Worm (Caenorhabditis elegans) whole organism, L2 larva: ENCODE measurements around the gene K02F3.12.

Experiments used
- C34F6.9 ChIP-seq: fragments of 150-350 bp; optimal IDR thresholded peaks from 2 replicates; lab custom pipeline; 2014; ENCODE audit warnings: missing biosample characterization, missing genetic modification characterization
- F13H6.1 ChIP-seq: sonication (generic microtip); optimal IDR thresholded peaks from 2 replicates; lab custom pipeline; 2016; ENCODE audit warnings: missing genetic modification characterization, missing compliant biosample characterization
- Y55F3AM.14 ChIP-seq: fragments of 200-800 bp; sonication (Bioruptor generic); optimal IDR thresholded peaks from 2 replicates; lab custom pipeline; 2018; ENCODE audit warnings: mild to moderate bottlenecking, missing genetic modification characterization, missing compliant biosample characterization
- ZK546.5 ChIP-seq: sonication (generic microtip); optimal IDR thresholded peaks from 2 replicates; lab custom pipeline; 2017; ENCODE audit warnings: missing biosample characterization, missing genetic modification characterization
- alr-1 ChIP-seq: fragments of 150-350 bp; optimal IDR thresholded peaks from 2 replicates; lab custom pipeline; 2014; ENCODE audit warnings: missing biosample characterization, missing genetic modification characterization
- aly-2 ChIP-seq: fragments of 150-350 bp; optimal IDR thresholded peaks from 2 replicates; lab custom pipeline; 2014; ENCODE audit warnings: missing biosample characterization, missing genetic modification characterization
- ama-1 ChIP-seq: fragments of 150-350 bp; optimal IDR thresholded peaks from 2 replicates; lab custom pipeline; 2018; ENCODE audit warnings: inconsistent platforms
- blmp-1 ChIP-seq: sonication (generic microtip); optimal IDR thresholded peaks from 2 replicates; lab custom pipeline; 2017; ENCODE audit warnings: missing genetic modification characterization, mild to moderate bottlenecking, missing compliant biosample characterization, antibody characterized with exemption, moderate library complexity; ENCODE audit not compliant: insufficient read depth
- ceh-16 ChIP-seq: fragments of 150-350 bp; optimal IDR thresholded peaks from 2 replicates; lab custom pipeline; 2014; ENCODE audit warnings: missing biosample characterization, missing genetic modification characterization
- ceh-82 ChIP-seq: fragments of 150-350 bp; optimal IDR thresholded peaks from 2 replicates; lab custom pipeline; 2014; ENCODE audit warnings: missing biosample characterization, missing genetic modification characterization
- crh-2 ChIP-seq: sonication (generic microtip); optimal IDR thresholded peaks from 2 replicates; lab custom pipeline; 2017; ENCODE audit warnings: missing biosample characterization, missing genetic modification characterization
- egl-27 ChIP-seq: sonication (generic microtip); optimal IDR thresholded peaks from 3 replicates; lab custom pipeline; 2017; ENCODE audit warnings: missing biosample characterization, missing genetic modification reagents, missing genetic modification characterization
- elt-1 ChIP-seq: fragments of 150-350 bp; optimal IDR thresholded peaks from 2 replicates; lab custom pipeline; 2014; ENCODE audit warnings: missing biosample characterization, missing genetic modification characterization
- fos-1 ChIP-seq: fragments of 150-350 bp; optimal IDR thresholded peaks from 2 replicates; lab custom pipeline; 2014; ENCODE audit warnings: missing biosample characterization, missing genetic modification characterization
- gmeb-1 ChIP-seq: fragments of 150-350 bp; optimal IDR thresholded peaks from 2 replicates; lab custom pipeline; 2014; ENCODE audit warnings: missing biosample characterization, missing genetic modification characterization
- lin-11 ChIP-seq: fragments of 150-350 bp; sonication (generic microtip); optimal IDR thresholded peaks from 2 replicates; lab custom pipeline; 2014; ENCODE audit warnings: missing biosample characterization, missing genetic modification characterization, inconsistent platforms, mixed read lengths
- lin-13 ChIP-seq: fragments of 150-350 bp; optimal IDR thresholded peaks from 2 replicates; lab custom pipeline; 2014; ENCODE audit warnings: missing biosample characterization, missing genetic modification reagents, missing genetic modification characterization
- lin-39 ChIP-seq: fragments of 150-350 bp; optimal IDR thresholded peaks from 2 replicates; lab custom pipeline; 2014; ENCODE audit warnings: missing biosample characterization, missing genetic modification reagents, missing genetic modification characterization
- lsy-2 ChIP-seq, 2 experiments: fragments of 150-350 bp in 1 of 2; sonication (generic microtip) in 1 of 2; optimal IDR thresholded peaks; 2 replicates each; lab custom pipeline; 2014 to 2017; ENCODE audit warnings: missing biosample characterization in 2 of 2, missing genetic modification characterization in 2 of 2
- mab-5 ChIP-seq: fragments of 150-350 bp; optimal IDR thresholded peaks from 2 replicates; lab custom pipeline; 2014; ENCODE audit warnings: missing biosample characterization, missing genetic modification characterization
- mbf-1 ChIP-seq: sonication (generic microtip); optimal IDR thresholded peaks from 2 replicates; lab custom pipeline; 2017; ENCODE audit warnings: missing biosample characterization, missing genetic modification characterization
- mdl-1 ChIP-seq, 2 experiments: fragments of 150-350 bp in 1 of 2; sonication (generic microtip) in 1 of 2; optimal IDR thresholded peaks; 2 replicates each; lab custom pipeline; 2017; ENCODE audit warnings: missing biosample characterization in 2 of 2, missing genetic modification characterization in 2 of 2
- nhr-10 ChIP-seq: sonication (generic microtip); optimal IDR thresholded peaks from 2 replicates; lab custom pipeline; 2017; ENCODE audit warnings: missing biosample characterization, missing genetic modification characterization
- nhr-11 ChIP-seq: fragments of 150-350 bp; optimal IDR thresholded peaks from 2 replicates; lab custom pipeline; 2014; ENCODE audit warnings: missing biosample characterization, missing genetic modification characterization
- nhr-129 ChIP-seq: fragments of 150-350 bp; optimal IDR thresholded peaks from 2 replicates; lab custom pipeline; 2014; ENCODE audit warnings: missing biosample characterization, missing genetic modification characterization
- nhr-21 ChIP-seq: fragments of 150-350 bp; optimal IDR thresholded peaks from 2 replicates; lab custom pipeline; 2014; ENCODE audit warnings: missing biosample characterization, missing genetic modification characterization
- nhr-23 ChIP-seq: fragments of 150-350 bp; optimal IDR thresholded peaks from 2 replicates; lab custom pipeline; 2014; ENCODE audit warnings: missing biosample characterization, missing genetic modification reagents, missing genetic modification characterization
- nhr-237 ChIP-seq: fragments of 150-350 bp; optimal IDR thresholded peaks from 2 replicates; lab custom pipeline; 2014; ENCODE audit warnings: missing biosample characterization, missing genetic modification characterization
- nhr-25 ChIP-seq: fragments of 150-350 bp; sonication (generic microtip); optimal IDR thresholded peaks from 3 replicates; lab custom pipeline; 2014; ENCODE audit warnings: missing biosample characterization, missing genetic modification characterization
- nhr-6 ChIP-seq: fragments of 150-350 bp; optimal IDR thresholded peaks from 2 replicates; lab custom pipeline; 2014; ENCODE audit warnings: missing biosample characterization, missing genetic modification characterization
- peb-1 ChIP-seq: fragments of 150-350 bp; optimal IDR thresholded peaks from 2 replicates; lab custom pipeline; 2014; ENCODE audit warnings: missing biosample characterization, missing genetic modification characterization
- sem-4 ChIP-seq: fragments of 150-350 bp; optimal IDR thresholded peaks from 2 replicates; lab custom pipeline; 2014; ENCODE audit warnings: missing biosample characterization, missing genetic modification reagents, missing genetic modification characterization
- skn-1 ChIP-seq: sonication (generic microtip); optimal IDR thresholded peaks from 2 replicates; lab custom pipeline; 2017; ENCODE audit warnings: missing biosample characterization, missing genetic modification characterization
- sma-3 ChIP-seq: sonication (generic microtip); optimal IDR thresholded peaks from 2 replicates; lab custom pipeline; 2016; ENCODE audit warnings: missing genetic modification reagents, missing genetic modification characterization, missing compliant biosample characterization
- sma-9 ChIP-seq, 2 experiments: fragments of 150-350 bp in 1 of 2; sonication (generic microtip) in 1 of 2; optimal IDR thresholded peaks; 2 replicates each; lab custom pipeline; 2014 to 2016; ENCODE audit warnings: missing genetic modification characterization in 2 of 2, mild to moderate bottlenecking in 1 of 2, missing biosample characterization in 1 of 2, missing compliant biosample characterization in 1 of 2, missing genetic modification reagents in 1 of 2, moderate library complexity in 1 of 2
- unc-39 ChIP-seq: fragments of 150-350 bp; optimal IDR thresholded peaks from 2 replicates; lab custom pipeline; 2014; ENCODE audit warnings: missing biosample characterization, missing genetic modification characterization
- unc-55 ChIP-seq: fragments of 150-350 bp; sonication (generic microtip); optimal IDR thresholded peaks from 3 replicates; lab custom pipeline; 2014; ENCODE audit warnings: missing biosample characterization, missing genetic modification reagents, missing genetic modification characterization
- unc-62 ChIP-seq: fragments of 150-350 bp; optimal IDR thresholded peaks from 2 replicates; lab custom pipeline; 2014; ENCODE audit warnings: missing biosample characterization, missing genetic modification reagents, missing genetic modification characterization
- zag-1 ChIP-seq: fragments of 150-350 bp; optimal IDR thresholded peaks from 2 replicates; lab custom pipeline; 2014; ENCODE audit warnings: missing biosample characterization, missing genetic modification characterization
- ztf-1 ChIP-seq: fragments of 200-800 bp; sonication (Bioruptor generic); conservative IDR thresholded peaks from 2 replicates; pipeline ENCODE4 v1.3.6; 2022; ENCODE audit warnings: missing genetic modification characterization, missing compliant biosample characterization
- ztf-11 ChIP-seq: sonication (generic microtip); optimal IDR thresholded peaks from 2 replicates; lab custom pipeline; 2017; ENCODE audit warnings: missing biosample characterization, missing genetic modification characterization
- ztf-4 ChIP-seq: fragments of 150-350 bp; optimal IDR thresholded peaks from 2 replicates; lab custom pipeline; 2014; ENCODE audit warnings: missing biosample characterization, missing genetic modification characterization

K02F3.12 gene

DNA sequence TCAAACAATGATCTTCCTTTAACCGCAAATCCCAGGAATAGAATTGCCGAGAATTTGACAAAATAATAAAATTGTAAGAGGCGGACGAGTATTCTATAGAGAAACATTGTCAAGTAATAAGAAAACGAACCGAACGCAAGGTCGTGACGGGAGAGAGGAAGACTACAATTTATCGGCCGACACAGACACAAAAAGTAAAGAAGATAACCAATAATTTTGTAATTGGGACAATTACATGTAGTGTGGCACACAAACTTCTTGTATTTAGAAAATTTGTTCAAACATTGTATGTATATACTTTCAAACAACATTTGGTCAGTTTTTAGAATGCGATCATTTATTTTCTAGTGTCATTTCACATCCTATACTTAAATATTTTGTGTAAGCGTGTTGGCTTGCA, 24.4 kb upstream of the K02F3.12 start, which contains the start of gene ceeh-1:
Gene ceeh-1, minus strand, starts transcription at position 317 of the 400 bp plus-strand sequence.
- TF ChIP-seq C34F6.9 (tag; lab: Kevin White, UChicago) (no peak), fos-1 (tag; lab: Kevin White, UChicago) (peak; percentile 32)

ce11 chrIII:832855-833504, 23.4 kb upstream of the K02F3.12 start, which contains the start of gene zip-2:
zip-2 (plus strand) TSS chrIII:832982.
- TF ChIP-seq unc-55 (GFP tag; lab: Kevin White, UChicago) (no peak), skn-1 (no peak), lin-13 (GFP tag; lab: Kevin White, UChicago) (peak; percentile 4), nhr-25 (peak; percentile 16), lsy-2 (tag; optimal IDR thresholded peaks at IDR 0.05; lab: Kevin White, UChicago) (no peak), nhr-21 (tag; lab: Kevin White, UChicago) (peak; percentile 45), unc-39 (no peak), F13H6.1 (tag; lab: Kevin White, UChicago) (no peak), sma-3 (GFP tag; lab: Kevin White, UChicago) (peak; percentile 11), unc-62 (GFP tag; lab: Kevin White, UChicago) (no peak), fos-1 (tag; lab: Kevin White, UChicago) (peak; percentile 95), nhr-129 (tag; lab: Kevin White, UChicago) (peak; percentile 88), sma-9 (GFP tag; optimal IDR thresholded peaks at IDR 0.05; lab: Kevin White, UChicago) (peak; percentile 60), sma-9 (tag; optimal IDR thresholded peaks at IDR 0.05; lab: Kevin White, UChicago) (no peak), nhr-11 (tag; lab: Kevin White, UChicago) (no peak), ama-1 (peak; percentile 2), mbf-1 (tag; lab: Kevin White, UChicago) (no peak), C34F6.9 (tag; lab: Kevin White, UChicago) (peak; percentile 18), nhr-6 (tag; lab: Kevin White, UChicago) (no peak), ztf-1 (GFP tag; lab: Robert Waterston, UW) (no peak), gmeb-1 (peak; percentile 49), lin-11 (tag; lab: Kevin White, UChicago) (no peak), lin-39 (no peak), ztf-4 (tag; lab: Kevin White, UChicago) (no peak), crh-2 (peak; percentile 76), Y55F3AM.14 (GFP tag; lab: Kevin White, UChicago) (no peak), mab-5 (tag; lab: Kevin White, UChicago) (no peak), alr-1 (tag; lab: Kevin White, UChicago) (no peak)

DNA sequence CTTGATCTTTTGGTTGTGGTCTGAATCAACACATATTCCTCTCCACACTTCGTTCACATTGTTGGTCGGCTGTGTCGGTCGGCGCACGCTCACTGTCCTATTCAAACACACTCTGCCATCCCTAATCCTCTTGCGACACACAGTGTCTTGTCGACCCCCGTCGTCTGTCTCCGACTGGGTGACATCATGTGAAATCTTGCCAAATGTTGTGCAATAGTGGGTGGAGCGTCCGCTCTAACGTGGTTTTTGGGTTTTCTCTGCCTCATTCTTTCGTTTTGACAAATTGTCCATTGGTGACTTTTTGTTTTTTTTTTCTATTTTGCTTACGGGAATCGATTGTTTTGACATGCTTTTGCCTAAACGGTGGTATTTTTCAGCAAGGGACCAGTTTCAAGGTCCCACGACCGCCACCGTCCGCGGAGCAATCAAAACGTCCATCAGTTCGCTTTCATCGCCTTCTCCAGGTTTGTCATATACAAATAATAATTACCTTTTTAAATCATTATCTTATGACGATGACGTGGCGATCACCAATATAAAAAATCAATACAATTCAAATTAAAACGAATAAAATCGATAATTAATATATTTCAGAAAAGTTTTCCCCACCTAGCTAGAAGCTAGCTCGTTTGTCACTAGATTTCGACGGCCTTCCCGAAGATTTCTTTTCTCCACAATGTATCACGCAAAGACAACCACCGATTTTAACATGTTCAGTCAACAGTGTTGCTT, 22.5 kb upstream of the K02F3.12 start:
- TF ChIP-seq zag-1 (tag; lab: Kevin White, UChicago) (peak; percentile 87), crh-2 (peak; percentile 93), ceh-82 (tag; lab: Kevin White, UChicago) (peak; percentile 3), blmp-1 (tag; lab: Kevin White, UChicago) (peak; percentile 84), egl-27 (tag; lab: Kevin White, UChicago) (peak; percentile 92), lsy-2 (tag; optimal IDR thresholded peaks at IDR 0.05; lab: Kevin White, UChicago) (peak; percentile 67 to 89), nhr-6 (tag; lab: Kevin White, UChicago) (peak; percentile 56), Y55F3AM.14 (GFP tag; lab: Kevin White, UChicago) (peak; percentile 84), alr-1 (tag; lab: Kevin White, UChicago) (no peak), nhr-129 (tag; lab: Kevin White, UChicago) (peak; percentile 100), elt-1 (no peak), lin-11 (tag; lab: Kevin White, UChicago) (peak; percentile 83), unc-55 (GFP tag; lab: Kevin White, UChicago) (peak; percentile 96), nhr-25 (peak; percentile 95), nhr-237 (tag; lab: Kevin White, UChicago) (no peak), nhr-10 (tag; lab: Kevin White, UChicago) (peak; percentile 82), sma-9 (GFP tag; optimal IDR thresholded peaks at IDR 0.05; lab: Kevin White, UChicago) (peak; percentile 92), sma-9 (tag; optimal IDR thresholded peaks at IDR 0.05; lab: Kevin White, UChicago) (no peak), lin-13 (GFP tag; lab: Kevin White, UChicago) (peak; percentile 78), aly-2 (tag; lab: Kevin White, UChicago) (no peak), sma-3 (GFP tag; lab: Kevin White, UChicago) (peak; percentile 95), mdl-1 (tag; optimal IDR thresholded peaks at IDR 0.05; lab: Kevin White, UChicago) (peak; percentile 83 to 94), nhr-21 (tag; lab: Kevin White, UChicago) (peak; percentile 94), nhr-23 (tag; lab: Kevin White, UChicago) (no peak), fos-1 (tag; lab: Kevin White, UChicago) (peak; percentile 99), ztf-11 (tag; lab: Kevin White, UChicago) (no peak), gmeb-1 (peak; percentile 69), ZK546.5 (tag; lab: Kevin White, UChicago) (no peak), nhr-11 (tag; lab: Kevin White, UChicago) (no peak), C34F6.9 (tag; lab: Kevin White, UChicago) (peak; percentile 97), mab-5 (tag; lab: Kevin White, UChicago) (peak; percentile 70), lin-39 (no peak), sem-4 (tag; lab: Kevin White, UChicago) (peak; percentile 88), unc-39 (no peak), skn-1 (peak; percentile 35), ztf-1 (GFP tag; lab: Robert Waterston, UW) (no peak), ama-1 (peak; percentile 94), ceh-16 (peak; percentile 82), peb-1 (tag; lab: Kevin White, UChicago) (peak; percentile 49)
